Worm (Caenorhabditis elegans) whole organism, L4 larva: ENCODE measurements around the gene moc-6.

Experiments
- D1046.2 ChIP-seq: fragments of 200-800 bp; sonication (Bioruptor generic); IDR thresholded peaks from 2 replicates; pipeline ENCODE4 v1.3.6; 2022; ENCODE audit warnings: missing genetic modification characterization, missing compliant biosample characterization
- F37D6.2 ChIP-seq: sonication (generic microtip); optimal IDR thresholded peaks from 2 replicates; lab custom pipeline; 2016; ENCODE audit warnings: mild to moderate bottlenecking, missing genetic modification characterization, missing compliant biosample characterization
- F49E8.2 ChIP-seq: sonication (generic microtip); optimal IDR thresholded peaks from 2 replicates; lab custom pipeline; 2016; ENCODE audit warnings: missing compliant biosample characterization, mild to moderate bottlenecking, missing genetic modification characterization, borderline replicate concordance
- T20F7.1 ChIP-seq: fragments of 200-800 bp; sonication (Bioruptor generic); optimal IDR thresholded peaks from 2 replicates; lab custom pipeline; 2018; ENCODE audit warnings: mild to moderate bottlenecking, missing genetic modification characterization, missing compliant biosample characterization
- Y48G9A.11 ChIP-seq: fragments of 200-800 bp; sonication (Bioruptor generic); IDR thresholded peaks from 2 replicates; pipeline ENCODE4 v1.3.6; 2022; ENCODE audit warnings: missing genetic modification reagents, missing genetic modification characterization, missing compliant biosample characterization
- ZK337.2 ChIP-seq: fragments of 200-800 bp; sonication (Bioruptor generic); IDR thresholded peaks from 2 replicates; pipeline ENCODE4 v1.3.6; 2022; ENCODE audit warnings: missing genetic modification reagents, missing genetic modification characterization, missing compliant biosample characterization
- aha-1 ChIP-seq: fragments of 150-350 bp; peaks from one replicate; lab custom pipeline; 2014; ENCODE audit warnings: missing biosample characterization, missing genetic modification characterization
- attf-4 ChIP-seq: sonication (generic microtip); optimal IDR thresholded peaks from 3 replicates; lab custom pipeline; 2017; ENCODE audit warnings: missing biosample characterization, missing genetic modification characterization
- ceh-20 ChIP-seq: fragments of 200-800 bp; sonication (Bioruptor generic); IDR thresholded peaks from 2 replicates; pipeline ENCODE4 v1.3.6; 2022; ENCODE audit warnings: missing genetic modification reagents, missing genetic modification characterization, missing compliant biosample characterization
- ceh-28 ChIP-seq: fragments of 150-350 bp; optimal IDR thresholded peaks from 2 replicates; lab custom pipeline; 2014; ENCODE audit warnings: missing biosample characterization, missing genetic modification reagents, missing genetic modification characterization
- ceh-62 ChIP-seq: sonication (generic microtip); optimal IDR thresholded peaks from 2 replicates; lab custom pipeline; 2017; ENCODE audit warnings: missing biosample characterization, missing genetic modification characterization
- ces-1 ChIP-seq: fragments of 150-350 bp; sonication (generic microtip); optimal IDR thresholded peaks from 4 replicates; lab custom pipeline; 2014; ENCODE audit warnings: missing biosample characterization, missing genetic modification reagents, missing genetic modification characterization
- cey-2 ChIP-seq: sonication (generic microtip); optimal IDR thresholded peaks from 3 replicates; lab custom pipeline; 2017; ENCODE audit warnings: missing genetic modification characterization, mild to moderate bottlenecking, missing compliant biosample characterization, antibody characterized with exemption, borderline replicate concordance; ENCODE audit not compliant: insufficient read depth
- dmd-6 ChIP-seq: fragments of 200-800 bp; sonication (Bioruptor generic); IDR thresholded peaks from 2 replicates; pipeline ENCODE4 v1.3.6; 2022; ENCODE audit warnings: missing genetic modification reagents, missing genetic modification characterization, missing compliant biosample characterization
- dmd-9 ChIP-seq: fragments of 200-800 bp; sonication (Bioruptor generic); IDR thresholded peaks from 2 replicates; pipeline ENCODE4 v1.3.6; 2022; ENCODE audit warnings: missing genetic modification reagents, missing genetic modification characterization, missing compliant biosample characterization
- dpl-1 ChIP-seq: fragments of 150-350 bp; optimal IDR thresholded peaks from 2 replicates; lab custom pipeline; 2014; ENCODE audit warnings: missing biosample characterization, missing genetic modification reagents, missing genetic modification characterization
- fkh-10 ChIP-seq: fragments of 150-350 bp; optimal IDR thresholded peaks from 2 replicates; lab custom pipeline; 2014; ENCODE audit warnings: missing biosample characterization, missing genetic modification reagents, missing genetic modification characterization
- hlh-11 ChIP-seq: fragments of 200-800 bp; sonication (Bioruptor generic); optimal IDR thresholded peaks from 2 replicates; lab custom pipeline; 2018; ENCODE audit warnings: mild to moderate bottlenecking, missing genetic modification characterization, missing compliant biosample characterization
- hlh-30 ChIP-seq: sonication (generic microtip); optimal IDR thresholded peaks from 2 replicates; lab custom pipeline; 2017; ENCODE audit warnings: antibody characterized with exemption, mild to moderate bottlenecking, missing genetic modification characterization, missing compliant biosample characterization; ENCODE audit not compliant: insufficient read depth
- lim-7 ChIP-seq: fragments of 200-800 bp; sonication (Bioruptor generic); IDR thresholded peaks from 2 replicates; pipeline ENCODE4 v1.3.6; 2022; ENCODE audit warnings: missing genetic modification characterization, missing compliant biosample characterization
- lin-1 ChIP-seq: fragments of 200-800 bp; sonication (Bioruptor generic); IDR thresholded peaks from 2 replicates; pipeline ENCODE4 v1.3.6; 2022; ENCODE audit warnings: missing genetic modification reagents, missing genetic modification characterization, missing compliant biosample characterization
- lin-38 ChIP-seq: fragments of 200-800 bp; sonication (Bioruptor generic); IDR thresholded peaks from 2 replicates; pipeline ENCODE4 v1.3.6; 2022; ENCODE audit warnings: missing genetic modification reagents, missing genetic modification characterization, missing compliant biosample characterization
- lsy-2 ChIP-seq, 2 experiments: fragments of 150-350 bp in 1 of 2; sonication (generic microtip) in 1 of 2; optimal IDR thresholded peaks; 2 replicates each; lab custom pipeline; 2014 to 2017; ENCODE audit warnings: missing biosample characterization in 2 of 2, missing genetic modification characterization in 2 of 2
- mdl-1 ChIP-seq, 2 experiments: fragments of 150-350 bp in 1 of 2; sonication (generic microtip) in 1 of 2; optimal IDR thresholded peaks; 2 replicates each; lab custom pipeline; 2014 to 2017; ENCODE audit warnings: missing biosample characterization in 2 of 2, missing genetic modification characterization in 2 of 2
- mdt-29 ChIP-seq: fragments of 200-800 bp; sonication (Bioruptor generic); IDR thresholded peaks from 2 replicates; pipeline ENCODE4 v1.3.6; 2022; ENCODE audit warnings: missing genetic modification reagents, missing genetic modification characterization, missing compliant biosample characterization
- mes-2 ChIP-seq: sonication (generic microtip); optimal IDR thresholded peaks from 2 replicates; lab custom pipeline; 2016; ENCODE audit warnings: missing genotype, mild to moderate bottlenecking, missing genetic modification characterization, missing compliant biosample characterization; ENCODE audit not compliant: poor library complexity, severe bottlenecking
- nhr-11 ChIP-seq: fragments of 150-350 bp; optimal IDR thresholded peaks from 2 replicates; lab custom pipeline; 2014; ENCODE audit warnings: missing biosample characterization, missing genetic modification characterization
- nhr-111 ChIP-seq: fragments of 200-800 bp; sonication (Bioruptor generic); optimal IDR thresholded peaks from 2 replicates; lab custom pipeline; 2018; ENCODE audit warnings: mild to moderate bottlenecking, missing genetic modification characterization, missing compliant biosample characterization
- nhr-28 ChIP-seq: fragments of 150-350 bp; optimal IDR thresholded peaks from 2 replicates; lab custom pipeline; 2014; ENCODE audit warnings: missing biosample characterization, missing genetic modification characterization
- nhr-77 ChIP-seq: fragments of 150-350 bp; optimal IDR thresholded peaks from 2 replicates; lab custom pipeline; 2014; ENCODE audit warnings: missing biosample characterization, missing genetic modification characterization
- pqm-1 ChIP-seq: sonication (generic microtip); optimal IDR thresholded peaks from 2 replicates; lab custom pipeline; 2017; ENCODE audit warnings: missing biosample characterization, missing genetic modification characterization
- spr-3 ChIP-seq: fragments of 200-800 bp; sonication (Bioruptor generic); optimal IDR thresholded peaks from 2 replicates; lab custom pipeline; 2018; ENCODE audit warnings: mild to moderate bottlenecking, missing genetic modification characterization, missing compliant biosample characterization
- tag-97 ChIP-seq: fragments of 200-800 bp; sonication (Bioruptor generic); IDR thresholded peaks from 2 replicates; pipeline ENCODE4 v1.3.6; 2022; ENCODE audit warnings: missing genetic modification characterization, missing compliant biosample characterization
- unc-39 ChIP-seq: sonication (generic microtip); optimal IDR thresholded peaks from 2 replicates; lab custom pipeline; 2017; ENCODE audit warnings: missing biosample characterization, missing genetic modification characterization
- zfp-2 ChIP-seq: sonication (generic microtip); optimal IDR thresholded peaks from 2 replicates; lab custom pipeline; 2016; ENCODE audit warnings: mild to moderate bottlenecking, missing genetic modification characterization, missing compliant biosample characterization
- zfp-3 ChIP-seq: fragments of 200-800 bp; sonication (Bioruptor generic); conservative IDR thresholded peaks from 2 replicates; pipeline ENCODE4 v1.3.6; 2022; ENCODE audit warnings: missing genetic modification reagents, missing genetic modification characterization, missing compliant biosample characterization
- zip-11 ChIP-seq: fragments of 200-800 bp; sonication (Bioruptor generic); IDR thresholded peaks from 2 replicates; pipeline ENCODE4 v1.3.6; 2022; ENCODE audit warnings: missing genetic modification characterization, missing compliant biosample characterization
- zip-2 ChIP-seq: fragments of 150-350 bp; optimal IDR thresholded peaks from 2 replicates; lab custom pipeline; 2014; ENCODE audit warnings: missing biosample characterization, missing genetic modification characterization
- ztf-11 ChIP-seq: fragments of 150-350 bp; optimal IDR thresholded peaks from 2 replicates; lab custom pipeline; 2014; ENCODE audit warnings: missing biosample characterization, missing genetic modification characterization

The moc-6 gene

ce11 chrIII:5162820-5163631 lies 32.8 kb upstream of the moc-6 start, which contains the start of gene gars-1 (continued):
- TF ChIP-seq mes-2 (tag; lab: Kevin White, UChicago), result peak; percentile 8
- no peak for TF ChIP-seq T20F7.1
- no peak for TF ChIP-seq zfp-2 (tag; lab: Kevin White, UChicago)
- no peak for TF ChIP-seq unc-39
- TF ChIP-seq lsy-2 (tag; optimal IDR thresholded peaks at IDR 0.05; lab: Kevin White, UChicago), result peak in 1 of 2 experiments; percentile 2
- TF ChIP-seq spr-3 (GFP tag; lab: Kevin White, UChicago), result no peak
- TF ChIP-seq Y48G9A.11 (GFP tag; lab: Robert Waterston, UW), result no peak
- TF ChIP-seq mdt-29, result no peak
- no peak for TF ChIP-seq D1046.2
- TF ChIP-seq dpl-1 (GFP tag; lab: Kevin White, UChicago), result peak; percentile 11
- TF ChIP-seq zip-11 (GFP tag; lab: Robert Waterston, UW), result no peak
- TF ChIP-seq ceh-62 (tag; lab: Kevin White, UChicago), result no peak
- TF ChIP-seq zfp-3 (GFP tag; lab: Robert Waterston, UW), result no peak
- TF ChIP-seq tag-97, result no peak
- TF ChIP-seq ces-1, result no peak
- no peak for TF ChIP-seq ceh-28 (tag; lab: Kevin White, UChicago)
- TF ChIP-seq, all 104 proteins: peak for 7

- TF ChIP-seq ztf-11 (tag; lab: Kevin White, UChicago) (no peak), lim-7 (GFP tag; lab: Robert Waterston, UW) (no peak), nhr-11 (tag; lab: Kevin White, UChicago) (no peak), attf-4 (tag; lab: Kevin White, UChicago) (no peak), F37D6.2 (tag; lab: Kevin White, UChicago) (no peak), pqm-1 (tag; lab: Kevin White, UChicago) (no peak), ceh-20 (GFP tag; lab: Robert Waterston, UW) (no peak), mdt-29 (no peak), nhr-111 (GFP tag; lab: Kevin White, UChicago) (no peak), ZK337.2 (GFP tag; lab: Robert Waterston, UW) (no peak), ceh-62 (tag; lab: Kevin White, UChicago) (no peak), cey-2 (tag; lab: Kevin White, UChicago) (no peak), F49E8.2 (tag; lab: Kevin White, UChicago) (no peak), dmd-9 (GFP tag; lab: Robert Waterston, UW) (no peak), zip-11 (GFP tag; lab: Robert Waterston, UW) (no peak), zip-2 (tag; lab: Kevin White, UChicago) (no peak), dmd-6 (no peak), lin-1 (GFP tag; lab: Robert Waterston, UW) (no peak)
These were observed 30.6 kb upstream of the moc-6 start, which contains the start of gene T10F2.2 for ce11 chrIII:5165211-5165610. TSS of gene T10F2.2 (minus strand) at chrIII:5165311.

ce11 chrIII:5165745-5166144 lies 30.0 kb upstream of the moc-6 start:
- TF ChIP-seq hlh-30 (tag; lab: Kevin White, UChicago), result peak; percentile 60
- no peak for TF ChIP-seq lin-38 (GFP tag; lab: Robert Waterston, UW)
- TF ChIP-seq nhr-28 (tag; lab: Kevin White, UChicago), result peak; percentile 29
- TF ChIP-seq spr-3 (GFP tag; lab: Kevin White, UChicago), result no peak
- peak; percentile 16 for TF ChIP-seq nhr-77 (tag; lab: Kevin White, UChicago)
- TF ChIP-seq aha-1 (tag; lab: Kevin White, UChicago), result no peak
- peak; percentile 19 for TF ChIP-seq hlh-11 (tag; lab: Kevin White, UChicago)
- TF ChIP-seq mdl-1 (tag; optimal IDR thresholded peaks at IDR 0.05; lab: Kevin White, UChicago), result peak in 1 of 2 experiments; percentile 4
- TF ChIP-seq fkh-10 (GFP tag; lab: Kevin White, UChicago), result no peak
- TF ChIP-seq, all 104 proteins: peak for 5
